Fruit fly (Drosophila melanogaster) whole organism, wandering third instar larva: ENCODE results near the gene aus.

ENCODE experiments used
- Dfd ChIP-seq: fragments of >200 bp; optimal IDR thresholded peaks from 2 replicates; lab custom pipeline; 2017; ENCODE audit warnings: missing biosample characterization, missing genetic modification characterization
- Hr78 ChIP-seq: fragments of >200 bp; optimal IDR thresholded peaks from 2 replicates; lab custom pipeline; 2017; ENCODE audit warnings: missing biosample characterization, missing genetic modification characterization
- Mio ChIP-seq: sonication (Bioruptor generic); optimal IDR thresholded peaks from 2 replicates; lab custom pipeline; 2016; ENCODE audit warnings: missing biosample characterization, missing genetic modification characterization
- N ChIP-seq: fragments of >200 bp; optimal IDR thresholded peaks from 2 replicates; lab custom pipeline; 2018; ENCODE audit warnings: missing biosample characterization, missing external identifiers, missing genetic modification characterization
- Rel ChIP-seq, 2 experiments: fragments of 200-800 bp; sonication (Bioruptor generic) in 1 of 2; optimal IDR thresholded peaks; 2 replicates in 1 of 2; 3 replicates in 1 of 2; lab custom pipeline; 2016 to 2019; ENCODE audit warnings: mild to moderate bottlenecking in 2 of 2, missing biosample characterization in 2 of 2, missing genetic modification characterization in 2 of 2, moderate library complexity in 1 of 2
- brk ChIP-seq: fragments of 200-800 bp; sonication (Bioruptor generic); optimal IDR thresholded peaks from 2 replicates; lab custom pipeline; 2016; ENCODE audit warnings: missing biosample characterization, mild to moderate bottlenecking, missing genetic modification characterization
- foxo ChIP-seq, 2 experiments: fragments of 200-800 bp; sonication (Bioruptor generic); optimal IDR thresholded peaks; 2 replicates in 1 of 2; 3 replicates in 1 of 2; lab custom pipeline; 2016 to 2017; ENCODE audit warnings: missing biosample characterization in 2 of 2, missing genetic modification characterization in 2 of 2
- h ChIP-seq: fragments of 200-800 bp; sonication (Bioruptor generic); optimal IDR thresholded peaks from 3 replicates; lab custom pipeline; 2016; ENCODE audit warnings: missing biosample characterization, mild to moderate bottlenecking, missing genetic modification characterization
- jim ChIP-seq: fragments of 175-275, 200-325 bp; sonication (Bioruptor generic); optimal IDR thresholded peaks from 2 replicates; lab custom pipeline; 2016; ENCODE audit warnings: missing biosample characterization, mild to moderate bottlenecking, missing genetic modification characterization
- lola ChIP-seq: fragments of >200 bp; optimal IDR thresholded peaks from 2 replicates; lab custom pipeline; 2017; ENCODE audit warnings: missing biosample characterization, missing genetic modification characterization
- sage ChIP-seq: fragments of 200-800 bp; sonication (Bioruptor generic); optimal IDR thresholded peaks from 2 replicates; lab custom pipeline; 2016; ENCODE audit warnings: missing biosample characterization, mild to moderate bottlenecking, missing genetic modification characterization

dm6 chr3R:21388564-21388963, 39.2 kb upstream of the aus start, which contains the start of gene bap:
- TF ChIP-seq foxo (GFP tag; optimal IDR thresholded peaks at IDR 0.05; lab: Kevin White, UChicago): no peak
- TF ChIP-seq h (GFP tag; lab: Kevin White, UChicago): no peak
- no peak for TF ChIP-seq N (GFP tag; lab: Kevin White, UChicago)
- no peak for TF ChIP-seq Dfd (GFP tag; lab: Kevin White, UChicago)
- TF ChIP-seq sage (GFP tag; lab: Kevin White, UChicago): no peak
- TF ChIP-seq Rel (GFP tag; optimal IDR thresholded peaks at IDR 0.05; lab: Kevin White, UChicago): no peak
- no peak for TF ChIP-seq Rel (tag; optimal IDR thresholded peaks at IDR 0.05; lab: Kevin White, UChicago)
- TF ChIP-seq brk: no peak
- no peak for TF ChIP-seq jim
- no peak for TF ChIP-seq Mio
- TF ChIP-seq Hr78 (GFP tag; lab: Kevin White, UChicago): no peak
- no peak for TF ChIP-seq lola (GFP tag; lab: Kevin White, UChicago)
